Fruit fly (Drosophila melanogaster) Kc167 (cell line): ENCODE measurements around the gene RanBP3.

Source experiments
- Myc ChIP-seq: fragments of >200 bp; optimal IDR thresholded peaks from 2 replicates; lab custom pipeline; 2017; ENCODE audit warnings: missing external identifiers
- Sin3A ChIP-seq: fragments of >200 bp; optimal IDR thresholded peaks from 2 replicates; lab custom pipeline; 2018; ENCODE audit warnings: missing external identifiers
- h ChIP-seq: fragments of >200 bp; optimal IDR thresholded peaks from 3 replicates; lab custom pipeline; 2018; ENCODE audit warnings: missing external identifiers
- insv ChIP-seq: fragments of >200 bp; optimal IDR thresholded peaks from 3 replicates; lab custom pipeline; 2018; ENCODE audit warnings: missing external identifiers
- psq ChIP-seq: fragments of >200 bp; optimal IDR thresholded peaks from 2 replicates; lab custom pipeline; 2017; ENCODE audit warnings: missing external identifiers
- ttk ChIP-seq: sonication (Bioruptor generic); optimal IDR thresholded peaks from 2 replicates; lab custom pipeline; 2017; ENCODE audit warnings: missing external identifiers

RanBP3 gene

DNA sequence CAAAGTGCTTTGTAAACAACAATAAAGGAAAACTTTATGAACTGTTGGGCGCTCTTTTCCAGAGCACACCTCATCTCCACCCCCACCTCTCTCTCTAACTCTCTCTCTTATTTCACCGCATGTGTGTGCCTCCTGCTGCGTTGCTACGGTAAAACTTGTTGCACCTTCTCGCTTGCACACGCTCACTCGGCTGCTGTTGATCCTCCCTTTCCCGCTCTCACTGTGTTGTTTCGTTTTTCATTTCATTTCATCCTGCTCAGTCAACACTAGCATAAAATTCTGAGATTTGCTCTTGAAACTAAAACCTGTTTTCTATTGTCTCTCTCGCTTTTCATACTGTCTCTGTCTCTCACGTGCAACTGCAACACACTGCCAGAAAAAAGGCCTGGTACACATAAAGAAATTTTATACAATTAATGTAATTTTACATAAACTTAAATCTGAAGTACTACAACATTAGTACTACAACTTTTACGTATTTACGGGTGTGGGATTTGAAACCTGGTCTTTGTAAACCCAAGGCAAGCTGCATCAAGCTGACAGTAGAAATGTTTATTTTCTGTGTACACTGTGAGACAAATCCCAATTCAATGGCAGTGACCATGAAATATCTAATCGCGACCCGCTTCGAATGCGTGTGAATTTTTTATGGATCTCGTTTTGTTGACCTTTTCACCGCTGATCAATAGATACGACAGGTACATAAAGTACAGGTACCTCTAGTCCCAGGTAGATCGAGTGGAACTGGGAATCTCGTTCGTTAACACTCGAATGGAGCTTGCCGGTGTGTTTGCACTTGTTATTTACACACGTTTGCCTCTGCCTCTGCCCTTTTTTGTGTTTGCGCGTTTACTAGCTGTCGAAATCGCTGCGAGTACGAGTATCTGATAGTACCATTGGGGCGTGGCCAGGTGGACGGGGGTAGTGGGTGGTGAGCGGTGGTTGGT lies 30.1 kb upstream of the RanBP3 start:
- TF ChIP-seq psq (no peak), Myc (lab: Kevin White, UChicago) (no peak), ttk (lab: Kevin White, UChicago) (no peak), h (lab: Kevin White, UChicago) (no peak), Sin3A (lab: Kevin White, UChicago) (no peak), insv (lab: Kevin White, UChicago) (no peak)

dm6 chr3R:23781466-23781935 lies 28.9 kb upstream of the RanBP3 start, which contains the start of the genes Nup98-96 and mbc:
Nup98-96 (minus strand) TSS chr3R:23781621.
mbc (plus strand) TSS chr3R:23781765.
- TF ChIP-seq Myc (lab: Kevin White, UChicago) = no peak

dm6 chr3R:23780757-23781156 lies 28.1 kb upstream of the RanBP3 start:
- TF ChIP-seq Myc (lab: Kevin White, UChicago) (no peak), Sin3A (lab: Kevin White, UChicago) (no peak), insv (lab: Kevin White, UChicago) (no peak), psq (no peak), h (lab: Kevin White, UChicago) (no peak), ttk (lab: Kevin White, UChicago) (no peak)

dm6 chr3R:23773610-23774364 lies 21.2 kb upstream of the RanBP3 start, which contains the start of gene CG10208:
CG10208 (minus strand) TSS chr3R:23774127.
- TF ChIP-seq Sin3A (lab: Kevin White, UChicago) = no peak
- TF ChIP-seq psq = no peak
- TF ChIP-seq ttk (lab: Kevin White, UChicago) = no peak
- TF ChIP-seq h (lab: Kevin White, UChicago) = no peak
- TF ChIP-seq insv (lab: Kevin White, UChicago) = no peak
- no peak for TF ChIP-seq Myc (lab: Kevin White, UChicago)

dm6 chr3R:23772808-23773207 lies 20.2 kb upstream of the RanBP3 start, which contains the start of gene tst:
tst (minus strand) TSS chr3R:23772859.
- TF ChIP-seq Myc (lab: Kevin White, UChicago) = no peak

- TF ChIP-seq Myc (lab: Kevin White, UChicago) = no peak
- no peak for TF ChIP-seq Sin3A (lab: Kevin White, UChicago)
- TF ChIP-seq psq = no peak
- no peak for TF ChIP-seq h (lab: Kevin White, UChicago)
- no peak for TF ChIP-seq ttk (lab: Kevin White, UChicago)
- TF ChIP-seq insv (lab: Kevin White, UChicago) = no peak
Observed at dm6 chr3R:23767417-23767853, 14.8 kb upstream of the RanBP3 start, which contains the start of the genes CG10214 and CG10375. CG10214 (minus strand) TSS chr3R:23767488. CG10375 (plus strand) TSS chr3R:23767712.

DNA sequence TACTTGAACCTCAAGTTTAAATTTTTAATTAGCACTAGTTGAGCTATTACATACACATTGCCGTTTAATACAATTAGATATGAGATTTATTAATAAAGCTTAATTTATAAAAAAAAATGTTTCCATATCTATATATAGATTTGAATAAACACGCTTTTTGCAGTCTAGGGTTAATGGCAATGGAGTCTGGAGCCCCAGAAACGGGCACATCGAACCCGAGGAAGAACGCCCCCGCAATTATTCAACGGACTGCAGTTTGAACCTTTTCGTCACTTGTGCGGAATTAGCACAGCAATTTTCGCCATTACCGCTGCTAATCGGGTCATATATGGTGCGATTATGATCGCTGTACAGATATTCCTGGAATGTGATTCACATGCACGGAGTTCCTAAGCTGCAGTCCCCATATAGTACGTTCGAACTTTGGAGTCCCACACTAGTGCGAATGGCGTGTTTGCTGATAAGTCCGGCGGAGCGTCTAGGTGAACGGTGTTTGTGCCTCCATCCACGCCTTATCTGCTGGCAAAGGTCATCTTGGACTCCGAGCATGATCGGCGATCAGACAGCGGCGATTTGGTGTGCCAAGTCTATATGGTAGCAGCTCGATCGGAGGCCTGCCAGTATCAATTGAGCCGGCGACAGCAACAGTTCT lies 11.1 kb upstream of the RanBP3 start, which contains the start of gene Lsd-1:
TSS of gene Lsd-1 (plus strand) at position 236 of the 652 bp plus-strand sequence.
- TF ChIP-seq ttk (lab: Kevin White, UChicago) = no peak
- TF ChIP-seq h (lab: Kevin White, UChicago) = no peak
- no peak for TF ChIP-seq Sin3A (lab: Kevin White, UChicago)
- no peak for TF ChIP-seq insv (lab: Kevin White, UChicago)
- no peak for TF ChIP-seq psq
- TF ChIP-seq Myc (lab: Kevin White, UChicago) = no peak

dm6 chr3R:23763015-23763414 lies 10.4 kb upstream of the RanBP3 start, which contains the start of gene udt:
udt (minus strand) TSS chr3R:23763263.
- TF ChIP-seq psq = no peak
- no peak for TF ChIP-seq ttk (lab: Kevin White, UChicago)
- TF ChIP-seq Myc (lab: Kevin White, UChicago) = no peak
- TF ChIP-seq h (lab: Kevin White, UChicago) = no peak

DNA sequence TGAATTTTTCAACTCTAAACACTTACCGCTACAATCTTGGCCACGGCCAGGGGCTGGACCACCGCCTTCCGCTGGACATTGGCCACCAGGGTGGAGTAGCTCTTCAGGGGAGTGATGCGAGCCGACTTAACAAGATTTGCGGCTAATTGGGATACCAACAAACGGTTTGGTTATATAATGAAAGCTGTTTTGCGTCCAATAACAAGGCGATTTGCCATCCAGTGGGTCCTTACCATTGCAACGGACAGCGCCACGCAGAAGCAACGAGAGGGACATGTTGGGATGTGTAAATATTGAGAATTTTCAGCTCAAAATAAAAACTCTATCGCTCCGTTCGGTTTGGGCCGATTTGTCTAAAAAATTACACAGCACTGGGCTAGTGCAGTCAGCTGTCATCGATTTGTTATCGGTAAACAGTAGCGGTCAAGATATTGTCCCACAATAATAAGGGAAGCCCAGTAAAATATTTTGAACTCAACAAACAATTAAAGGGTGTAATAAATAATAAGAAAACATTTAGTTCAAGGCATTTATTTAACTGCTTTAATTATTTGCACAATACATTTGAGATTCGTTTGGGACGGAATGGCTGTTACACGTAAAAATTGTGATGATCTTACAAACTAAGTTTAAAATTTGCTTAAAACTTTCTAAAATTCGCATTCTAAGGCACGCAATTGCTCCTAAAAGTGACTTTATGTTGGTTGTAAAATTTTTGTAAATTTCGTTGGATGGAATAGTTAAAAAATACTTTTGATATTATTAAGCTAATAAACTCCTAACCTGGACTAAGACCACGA lies 7.8 kb upstream of the RanBP3 start, which contains the start of gene SdhD:
TSS of gene SdhD (minus strand) at position 382 of the 800 bp plus-strand sequence.
- TF ChIP-seq Myc (lab: Kevin White, UChicago) (no peak), h (lab: Kevin White, UChicago) (no peak)

DNA sequence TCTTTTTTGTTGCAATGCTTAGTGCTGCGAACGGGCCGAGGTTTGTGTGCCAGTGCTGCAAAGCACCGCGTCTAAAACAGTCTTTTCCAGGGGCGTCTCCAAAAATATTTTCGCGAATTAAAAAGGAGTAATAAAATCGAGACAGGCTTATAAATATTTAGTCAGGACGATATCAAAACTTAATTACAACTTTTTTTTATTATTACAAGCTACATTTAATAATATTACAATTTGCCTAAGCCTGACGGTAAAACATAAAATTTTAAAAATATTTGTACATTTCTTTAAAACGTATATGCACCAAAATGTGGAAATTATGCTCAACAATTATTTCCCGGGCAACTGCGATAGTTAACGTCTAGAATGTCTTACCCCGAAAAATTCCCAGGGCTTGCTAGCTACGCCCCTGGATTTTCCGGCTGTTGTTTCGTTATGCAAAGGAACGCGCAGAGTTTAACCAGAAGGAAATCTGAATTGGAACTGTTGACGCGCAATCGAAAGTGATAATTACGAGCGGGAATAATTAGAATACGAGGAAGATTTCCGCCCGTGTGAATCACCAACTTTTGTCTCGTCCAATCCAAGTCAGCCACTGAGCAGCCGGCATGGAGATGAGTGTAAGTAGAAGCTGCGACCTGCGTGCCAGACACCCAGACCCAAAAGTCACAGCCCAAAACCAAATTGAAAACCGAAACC lies 5.4 kb upstream of the RanBP3 start, which contains the start of the genes PTPMT1 and Hrd3:
TSS of gene PTPMT1 (plus strand) at position 428 of the 696 bp plus-strand sequence.
TSS of gene Hrd3 (minus strand) at position 646 of the 696 bp plus-strand sequence.
- TF ChIP-seq Myc (lab: Kevin White, UChicago) = no peak
- TF ChIP-seq insv (lab: Kevin White, UChicago) = no peak
- TF ChIP-seq Sin3A (lab: Kevin White, UChicago) = no peak
- no peak for TF ChIP-seq ttk (lab: Kevin White, UChicago)
- TF ChIP-seq h (lab: Kevin White, UChicago) = no peak
